Worm (Caenorhabditis elegans): ENCODE data around the gene gad-3.

The gad-3 gene

DNA sequence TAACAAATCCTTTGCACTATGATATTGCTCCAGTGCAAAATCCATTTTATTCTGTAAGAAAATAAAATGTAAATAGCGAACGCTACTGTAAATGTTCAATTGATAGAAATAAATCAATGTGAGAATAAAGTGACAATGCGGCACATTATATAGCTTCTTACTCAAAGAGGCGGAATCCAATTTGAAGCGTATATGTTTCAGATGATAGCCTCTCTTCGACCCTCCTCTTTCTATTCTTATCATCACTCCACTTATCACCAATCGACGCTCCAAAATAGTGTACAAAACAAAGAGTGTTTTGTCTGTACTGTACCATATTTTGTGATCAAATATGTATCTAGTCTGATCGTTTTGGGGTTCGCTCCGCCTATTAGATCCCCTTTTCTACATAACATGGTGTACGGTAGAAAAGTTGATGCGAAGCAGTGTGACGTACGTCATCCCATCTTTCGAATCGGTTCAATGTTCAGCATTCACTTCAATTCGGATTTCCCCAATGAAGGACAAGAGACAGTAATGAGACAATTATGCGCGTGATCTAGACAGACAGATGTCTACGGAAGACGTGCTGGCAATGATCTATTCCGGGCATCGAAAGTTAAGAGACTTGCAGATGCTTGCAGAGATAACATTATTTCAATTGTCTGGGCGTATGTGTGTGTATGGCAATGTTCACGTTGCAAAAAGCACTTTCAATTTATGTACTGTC, 25.8 kb downstream of the gad-3 start, which contains the start of gene spl-2:
spl-2 (minus strand) TSS at position 51 of the 709 bp plus-strand sequence.
- TF ChIP-seq nhr-20 (tag; optimal IDR thresholded peaks at IDR 0.05) (peak; percentile 70), mep-1 (tag; optimal IDR thresholded peaks at IDR 0.05) (peak; percentile 27), snu-23 (GFP tag; optimal IDR thresholded peaks at IDR 0.05) (peak; percentile 35), blmp-1 (tag; optimal IDR thresholded peaks at IDR 0.05) (peak; percentile 85), grh-1 (GFP tag; IDR thresholded peaks at IDR 0.05) (0 out of 2 replicates have a peak, but pooled peaks have one; percentile 40), zip-4 (GFP tag; optimal IDR thresholded peaks at IDR 0.05) (no peak), isw-1 (GFP tag; IDR thresholded peaks at IDR 0.05) (no peak), nhr-90 (tag; optimal IDR thresholded peaks at IDR 0.05; ENCODE audit: poor library complexity) (peak; percentile 29), elt-3 (tag; optimal IDR thresholded peaks at IDR 0.05) (peak in 2 of 6 experiments; percentile 5 to 13), skn-1 (tag; optimal IDR thresholded peaks at IDR 0.05) (no peak), lin-14 (GFP tag; optimal IDR thresholded peaks at IDR 0.05) (peak; percentile 83), tbx-2 (tag; optimal IDR thresholded peaks at IDR 0.05) (peak; percentile 17), nhr-71 (tag; optimal IDR thresholded peaks at IDR 0.05) (peak; percentile 63), ceh-82 (tag; optimal IDR thresholded peaks at IDR 0.05) (no peak), elt-2 (tag; optimal IDR thresholded peaks at IDR 0.05) (peak; percentile 21), nhr-19 (GFP tag; conservative IDR thresholded peaks at IDR 0.05) (peak; percentile 17; the same call in 1 of the 2 replicates), mdl-1 (tag; optimal IDR thresholded peaks at IDR 0.05) (peak in 1 of 2 experiments; percentile 4), unc-30 (tag; optimal IDR thresholded peaks at IDR 0.05) (no peak), nhr-85 (tag) (peak; percentile 98), F16B12.6 (tag; optimal IDR thresholded peaks at IDR 0.05) (no peak)

DNA sequence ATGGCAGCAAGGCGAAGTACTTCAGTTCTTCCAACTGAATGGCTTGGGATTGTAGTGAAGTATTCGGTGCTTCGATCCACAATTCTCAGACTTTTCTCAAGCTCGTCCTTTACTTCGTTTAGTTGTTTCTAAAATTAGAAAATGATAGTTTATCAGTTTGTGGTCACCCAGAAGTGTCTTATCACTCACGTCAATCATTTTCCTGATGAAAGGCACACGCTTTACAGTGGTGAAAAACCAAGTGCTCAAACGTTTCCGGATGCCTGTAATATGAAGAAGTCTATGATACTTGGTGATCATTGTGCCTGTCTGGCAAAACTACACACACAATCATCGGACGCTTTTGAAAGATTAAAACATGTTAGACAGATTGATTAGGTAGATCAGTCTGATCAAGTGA, 26.6 kb downstream of the gad-3 start:
- TF ChIP-seq elt-2 (tag; optimal IDR thresholded peaks at IDR 0.05): peak; percentile 90
- no peak for TF ChIP-seq ztf-4 (tag; optimal IDR thresholded peaks at IDR 0.05)
- TF ChIP-seq efl-1 (optimal IDR thresholded peaks at IDR 0.05): no peak
- TF ChIP-seq efl-1 (GFP tag; optimal IDR thresholded peaks at IDR 0.05 in 1 of 2): peak in 1 of 2 experiments; percentile 70
- no peak for TF ChIP-seq nhr-76 (tag; optimal IDR thresholded peaks at IDR 0.05)
- TF ChIP-seq nhr-85 (tag): peak; percentile 23
- TF ChIP-seq mdl-1 (tag; optimal IDR thresholded peaks at IDR 0.05): no peak

DNA sequence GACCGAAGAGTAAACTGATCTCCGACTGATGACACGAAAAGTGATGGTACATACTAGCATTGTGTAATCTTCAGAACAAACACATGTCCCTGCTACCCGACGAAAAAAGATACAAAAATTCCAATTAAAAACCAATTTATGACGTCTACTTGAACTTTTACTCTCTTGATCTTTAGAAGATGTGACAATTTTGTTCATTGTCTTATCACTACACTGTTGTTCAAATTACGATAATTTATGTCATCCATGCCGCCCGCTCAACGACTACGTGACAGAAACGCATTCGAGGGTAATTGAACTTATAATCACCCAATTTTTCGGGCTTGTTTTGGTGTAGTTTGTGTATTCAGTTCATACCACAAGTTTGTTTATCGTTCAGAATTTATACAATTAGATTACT, 28.9 kb downstream of the gad-3 start:
- TF ChIP-seq jun-1 (tag; optimal IDR thresholded peaks at IDR 0.05) (no peak), pqm-1 (tag; optimal IDR thresholded peaks at IDR 0.05) (no peak), fkh-10 (GFP tag; optimal IDR thresholded peaks at IDR 0.05) (no peak), nhr-12 (tag; optimal IDR thresholded peaks at IDR 0.05) (no peak), ceh-88 (GFP tag; IDR thresholded peaks at IDR 0.05) (no peak), skn-1 (tag; optimal IDR thresholded peaks at IDR 0.05) (no peak), lin-39 (tag; optimal IDR thresholded peaks at IDR 0.05) (no peak), nhr-85 (tag) (peak; percentile 27), Y116A8C.19 (tag; optimal IDR thresholded peaks at IDR 0.05; ENCODE audit: borderline replicate concordance) (no peak), nhr-84 (tag; optimal IDR thresholded peaks at IDR 0.05) (no peak), zip-4 (GFP tag; optimal IDR thresholded peaks at IDR 0.05) (no peak), swsn-7 (tag; optimal IDR thresholded peaks at IDR 0.05) (no peak), isw-1 (GFP tag; IDR thresholded peaks at IDR 0.05) (no peak), nhr-76 (tag; optimal IDR thresholded peaks at IDR 0.05) (no peak), blmp-1 (tag; optimal IDR thresholded peaks at IDR 0.05) (peak; percentile 60), C16A3.4 (tag; optimal IDR thresholded peaks at IDR 0.05) (no peak), C04F5.9 (tag; optimal IDR thresholded peaks at IDR 0.05) (no peak), ama-1 (optimal IDR thresholded peaks at IDR 0.05) (no peak), unc-130 (tag; optimal IDR thresholded peaks at IDR 0.05) (no peak), elt-3 (tag; optimal IDR thresholded peaks at IDR 0.05) (peak in 2 of 6 experiments; percentile 15 to 53), sox-4 (tag; optimal IDR thresholded peaks at IDR 0.05) (no peak), mab-9 (GFP tag; IDR thresholded peaks at IDR 0.05) (no peak), aly-2 (tag; optimal IDR thresholded peaks at IDR 0.05) (no peak), rnt-1 (tag; optimal IDR thresholded peaks at IDR 0.05) (no peak), efl-1 (optimal IDR thresholded peaks at IDR 0.05) (no peak), efl-1 (GFP tag; optimal IDR thresholded peaks at IDR 0.05 in 1 of 2) (peak in 1 of 2 experiments; percentile 73), fkh-4 (tag; optimal IDR thresholded peaks at IDR 0.05; ENCODE audit: borderline replicate concordance) (no peak), nhr-11 (tag; optimal IDR thresholded peaks at IDR 0.05) (no peak), mep-1 (tag; optimal IDR thresholded peaks at IDR 0.05) (no peak), tbx-2 (tag; optimal IDR thresholded peaks at IDR 0.05) (no peak), nhr-20 (tag; optimal IDR thresholded peaks at IDR 0.05) (peak; percentile 74), irx-1 (tag; optimal IDR thresholded peaks at IDR 0.05) (no peak), lin-35 (GFP tag; optimal IDR thresholded peaks at IDR 0.05) (no peak), lin-15B (tag; optimal IDR thresholded peaks at IDR 0.05) (no peak), lir-3 (tag; optimal IDR thresholded peaks at IDR 0.05; ENCODE audit: poor library complexity) (no peak), mdl-1 (tag; optimal IDR thresholded peaks at IDR 0.05) (no peak)

Measured in whole organism, L1 larva.